Fruit fly (Drosophila melanogaster): Measurements from ENCODE around the gene CG44194.
A peak's percentile ranks its signal among the peaks of the same experiment; 100 is the strongest.

The CG44194 gene

DNA sequence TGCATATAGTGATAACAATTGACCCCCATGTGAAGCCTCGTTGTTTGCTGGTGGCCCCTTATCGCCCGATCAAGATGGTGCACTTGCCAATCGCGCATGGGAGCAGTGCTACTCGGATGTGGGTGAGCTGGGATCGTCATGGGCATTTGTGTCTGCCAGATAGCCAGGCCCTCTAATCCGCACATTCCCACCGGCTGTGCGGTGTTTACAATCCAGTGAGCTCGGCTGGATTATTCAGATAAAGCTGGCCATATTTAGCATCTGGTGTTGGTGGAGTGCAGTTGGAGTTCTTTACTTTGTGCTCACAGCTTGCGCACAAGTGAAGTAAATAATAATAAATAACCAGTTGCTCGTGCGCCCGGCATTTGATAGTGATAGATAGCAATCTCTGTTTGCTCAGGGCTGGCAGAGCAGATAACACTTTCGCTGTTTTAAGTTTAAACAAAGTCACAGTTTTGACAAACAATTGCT, 35.5 kb upstream of the CG44194 start (continued):
- TF ChIP-seq Gsc (GFP tag; IDR thresholded peaks at IDR 0.05) (no peak), Optix (GFP tag; IDR thresholded peaks at IDR 0.05) (peak; percentile 44; the same call in 1 of the 3 replicates), chinmo (GFP tag; IDR thresholded peaks at IDR 0.05; ENCODE audit: partially characterized antibody) (no peak), psq (GFP tag; optimal IDR thresholded peaks at IDR 0.05) (no peak), CG16863 (GFP tag; optimal IDR thresholded peaks at IDR 0.05) (no peak), CG2120 (GFP tag; optimal IDR thresholded peaks at IDR 0.05) (no peak), CG10431 (GFP tag; optimal IDR thresholded peaks at IDR 0.05) (no peak), CG2678 (tag; optimal IDR thresholded peaks at IDR 0.05) (no peak), wdn (GFP tag; IDR thresholded peaks at IDR 0.05) (no peak), CG9609 (GFP tag; optimal IDR thresholded peaks at IDR 0.05) (no peak), Blimp-1 (GFP tag; optimal IDR thresholded peaks at IDR 0.05) (no peak), inv (GFP tag; IDR thresholded peaks at IDR 0.05; ENCODE audit: partially characterized antibody) (no peak), cato (GFP tag; optimal IDR thresholded peaks at IDR 0.05; ENCODE audit: borderline replicate concordance) (no peak), HmgD (GFP tag; optimal IDR thresholded peaks at IDR 0.05) (no peak), trh (GFP tag; optimal IDR thresholded peaks at IDR 0.05) (no peak), CG11695 (GFP tag; IDR thresholded peaks at IDR 0.05) (no peak), CG3838 (GFP tag; optimal IDR thresholded peaks at IDR 0.05) (no peak), CG6683 (GFP tag; optimal IDR thresholded peaks at IDR 0.05) (no peak), CG18011 (GFP tag; optimal IDR thresholded peaks at IDR 0.05) (no peak), lilli (GFP tag; optimal IDR thresholded peaks at IDR 0.05) (no peak), CG1529 (GFP tag; optimal IDR thresholded peaks at IDR 0.05) (no peak), Deaf1 (tag; optimal IDR thresholded peaks at IDR 0.05) (no peak), sug (tag; optimal IDR thresholded peaks at IDR 0.05) (peak; percentile 96), CG12236 (GFP tag; optimal IDR thresholded peaks at IDR 0.05) (no peak), crc (GFP tag; optimal IDR thresholded peaks at IDR 0.05) (no peak), tna (GFP tag; IDR thresholded peaks at IDR 0.05; ENCODE audit: partially characterized antibody) (no peak), CG11696 (GFP tag; IDR thresholded peaks at IDR 0.05) (no peak), CG31441 (GFP tag; IDR thresholded peaks at IDR 0.05) (no peak; the same call in 1 of the 2 replicates), GATAe (GFP tag; conservative IDR thresholded peaks at IDR 0.05) (no peak), sens (GFP tag) (peak; percentile 86), CG15011 (GFP tag; optimal IDR thresholded peaks at IDR 0.05) (no peak), bbx (GFP tag; IDR thresholded peaks at IDR 0.05; ENCODE audit: partially characterized antibody) (no peak), sr (GFP tag; IDR thresholded peaks at IDR 0.05) (0 out of 3 replicates have a peak, but pooled peaks have one; percentile 32), ATbp (GFP tag; optimal IDR thresholded peaks at IDR 0.05) (peak; percentile 82), CG9876 (GFP tag; optimal IDR thresholded peaks at IDR 0.05) (no peak), sqz (GFP tag; optimal IDR thresholded peaks at IDR 0.05) (no peak), zen (tag; optimal IDR thresholded peaks at IDR 0.05) (no peak), Hr78 (GFP tag; optimal IDR thresholded peaks at IDR 0.05) (peak in 1 of 2 experiments; percentile 51), Atf6 (GFP tag; IDR thresholded peaks at IDR 0.05) (no peak), Ssrp (tag; optimal IDR thresholded peaks at IDR 0.05) (no peak), CG12071 (GFP tag; optimal IDR thresholded peaks at IDR 0.05) (no peak), CG16779 (GFP tag; IDR thresholded peaks at IDR 0.05) (no peak), Gug (GFP tag; IDR thresholded peaks at IDR 0.05) (no peak), hth (optimal IDR thresholded peaks at IDR 0.05) (no peak), CG9727 (GFP tag; optimal IDR thresholded peaks at IDR 0.05) (peak; percentile 45), Scr (GFP tag; IDR thresholded peaks at IDR 0.05; ENCODE audit: partially characterized antibody) (no peak), sna (GFP tag; IDR thresholded peaks at IDR 0.05; ENCODE audit: partially characterized antibody) (no peak), CG14860 (GFP tag; IDR thresholded peaks at IDR 0.05; ENCODE audit: partially characterized antibody) (no peak), CG5245 (GFP tag; optimal IDR thresholded peaks at IDR 0.05) (no peak), cad (GFP tag; optimal IDR thresholded peaks at IDR 0.05) (no peak), CG14050 (GFP tag; IDR thresholded peaks at IDR 0.05) (no peak)

Measured in whole organism, embryonic.